Fruit fly (Drosophila melanogaster) whole organism, embryonic: ENCODE results near the gene Cont.

Source experiments
- ATbp ChIP-seq: fragments of 200-800 bp; sonication (Bioruptor generic); optimal IDR thresholded peaks from 2 replicates; lab custom pipeline; 2017; ENCODE audit warnings: missing biosample characterization, mild to moderate bottlenecking, missing genetic modification characterization, missing genetic modification reagents
- Atf6 ChIP-seq: fragments of 200-800 bp; sonication (Bioruptor generic); IDR thresholded peaks from 2 replicates; pipeline ENCODE4 v1.3.6; 2022; ENCODE audit warnings: missing biosample characterization, missing genetic modification characterization
- CG1024 ChIP-seq: fragments of 200-800 bp; sonication (Bioruptor generic); IDR thresholded peaks from 2 replicates; pipeline ENCODE4 v1.3.6; 2022; ENCODE audit warnings: missing biosample characterization, missing genetic modification characterization
- CG10321 ChIP-seq: fragments of 200-800 bp; sonication (Bioruptor generic); IDR thresholded peaks from 2 replicates; pipeline ENCODE4 v1.3.6; 2022; ENCODE audit warnings: missing biosample characterization, missing genetic modification characterization
- CG10543 ChIP-seq: fragments of 200-800 bp; sonication (Bioruptor generic); optimal IDR thresholded peaks from 3 replicates; lab custom pipeline; 2017; ENCODE audit warnings: missing biosample characterization, mild to moderate bottlenecking, missing genetic modification characterization, moderate library complexity
- CG10654 ChIP-seq: fragments of 200-800 bp; sonication (Bioruptor generic); optimal IDR thresholded peaks from 2 replicates; lab custom pipeline; 2016; ENCODE audit warnings: missing biosample characterization, missing genetic modification characterization
- CG11723 ChIP-seq: fragments of 200-800 bp; sonication (Bioruptor generic); optimal IDR thresholded peaks from 2 replicates; lab custom pipeline; 2017; ENCODE audit warnings: missing biosample characterization, mild to moderate bottlenecking, missing genetic modification characterization
- CG12391 ChIP-seq: fragments of 200-800 bp; sonication (Bioruptor generic); optimal IDR thresholded peaks from 3 replicates; lab custom pipeline; 2018; ENCODE audit warnings: missing biosample characterization, mild to moderate bottlenecking, missing genetic modification characterization, moderate library complexity
- CG13123 ChIP-seq: fragments of 200-800 bp; sonication (Bioruptor generic); optimal IDR thresholded peaks from 2 replicates; lab custom pipeline; 2016; ENCODE audit warnings: missing biosample characterization, missing genetic modification characterization
- CG13894 ChIP-seq: fragments of 200-800 bp; sonication (Bioruptor generic); optimal IDR thresholded peaks from 3 replicates; lab custom pipeline; 2018; ENCODE audit warnings: missing biosample characterization, mild to moderate bottlenecking, missing genetic modification characterization, moderate library complexity
- CG14965 ChIP-seq: fragments of 200-800 bp; sonication (Bioruptor generic); optimal IDR thresholded peaks from 2 replicates; lab custom pipeline; 2016; ENCODE audit warnings: missing biosample characterization, missing genetic modification characterization, borderline replicate concordance
- CG15601 ChIP-seq: fragments of 200-800 bp; sonication (Bioruptor generic); optimal IDR thresholded peaks from 3 replicates; lab custom pipeline; 2019; ENCODE audit warnings: missing biosample characterization, mild to moderate bottlenecking, missing genetic modification characterization, moderate library complexity
- CG17568 ChIP-seq: fragments of 200-800 bp; sonication (Bioruptor generic); optimal IDR thresholded peaks from 2 replicates; lab custom pipeline; 2018; ENCODE audit warnings: missing biosample characterization, mild to moderate bottlenecking, missing genetic modification characterization, moderate library complexity
- CG31365 ChIP-seq: fragments of 200-800 bp; sonication (Bioruptor generic); optimal IDR thresholded peaks from 2 replicates; lab custom pipeline; 2018; ENCODE audit warnings: missing biosample characterization, mild to moderate bottlenecking, missing genetic modification characterization
- CG3163 ChIP-seq: fragments of 200-800 bp; sonication (Bioruptor generic); optimal IDR thresholded peaks from 3 replicates; lab custom pipeline; 2016; ENCODE audit warnings: missing biosample characterization, missing genetic modification characterization
- CG3726 ChIP-seq: fragments of 200-800 bp; sonication (Bioruptor generic); IDR thresholded peaks from 3 replicates; pipeline ENCODE4, ENCODE4 v1.3.6; 2022; ENCODE audit warnings: missing biosample characterization, missing genetic modification characterization
- CG4820 ChIP-seq: fragments of 200-800 bp; sonication (Bioruptor generic); optimal IDR thresholded peaks from 3 replicates; lab custom pipeline; 2016; ENCODE audit warnings: missing biosample characterization, missing genetic modification characterization
- CG6272 ChIP-seq: fragments of 200-800 bp; sonication (Bioruptor generic); IDR thresholded peaks from 2 replicates; pipeline ENCODE4 v1.3.6; 2022; ENCODE audit warnings: missing biosample characterization, missing genetic modification characterization
- CG6654 ChIP-seq: fragments of 200-800 bp; sonication (Bioruptor generic); optimal IDR thresholded peaks from 2 replicates; lab custom pipeline; 2017; ENCODE audit warnings: missing biosample characterization, mild to moderate bottlenecking, missing genetic modification characterization
- CG8281 ChIP-seq: fragments of 200-800 bp; sonication (Bioruptor generic); optimal IDR thresholded peaks from 2 replicates; lab custom pipeline; 2018; ENCODE audit warnings: missing biosample characterization, mild to moderate bottlenecking, missing genetic modification characterization, moderate library complexity
- CG9609 ChIP-seq: fragments of 200-800 bp; sonication (Bioruptor generic); optimal IDR thresholded peaks from 3 replicates; lab custom pipeline; 2016; ENCODE audit warnings: missing biosample characterization, missing genetic modification characterization
- CrebB ChIP-seq: fragments of 200-800 bp; sonication (Bioruptor generic); optimal IDR thresholded peaks from 3 replicates; lab custom pipeline; 2018; ENCODE audit warnings: missing biosample characterization, mild to moderate bottlenecking, missing genetic modification characterization
- Dbx ChIP-seq: fragments of 200-800 bp; sonication (Bioruptor generic); IDR thresholded peaks from 3 replicates; pipeline ENCODE4 v1.3.6; 2022; ENCODE audit warnings: missing biosample characterization, missing genetic modification characterization
- Dll ChIP-seq: fragments of 200-800 bp; sonication (Bioruptor generic); IDR thresholded peaks from 4 replicates; pipeline ENCODE4 v1.3.6; 2022; ENCODE audit warnings: missing biosample characterization, missing genetic modification characterization; ENCODE audit not compliant: partially characterized antibody
- Ets97D ChIP-seq: fragments of 200-800 bp; sonication (Bioruptor generic); optimal IDR thresholded peaks from 3 replicates; lab custom pipeline; 2016; ENCODE audit warnings: missing biosample characterization, missing genetic modification characterization
- Fer3 ChIP-seq: fragments of 200-800 bp; sonication (Bioruptor generic); optimal IDR thresholded peaks from 2 replicates; lab custom pipeline; 2018; ENCODE audit warnings: missing biosample characterization, mild to moderate bottlenecking, missing genetic modification characterization, moderate library complexity
- H15 ChIP-seq: fragments of 200-800 bp; sonication (Bioruptor generic); IDR thresholded peaks from 3 replicates; pipeline ENCODE4 v1.3.6; 2022; ENCODE audit warnings: missing biosample characterization, missing genetic modification characterization
- Hmr ChIP-seq: fragments of 200-800 bp; sonication (Bioruptor generic); optimal IDR thresholded peaks from 3 replicates; lab custom pipeline; 2017; ENCODE audit warnings: mild to moderate bottlenecking, missing biosample characterization, missing genetic modification reagents, missing genetic modification characterization
- Hr39 ChIP-seq: fragments of >200 bp; optimal IDR thresholded peaks from 2 replicates; lab custom pipeline; 2017
- Kr ChIP-seq: fragments of 200-800 bp; sonication (Bioruptor generic); optimal IDR thresholded peaks from 2 replicates; lab custom pipeline; 2017; ENCODE audit warnings: missing biosample characterization, mild to moderate bottlenecking, missing genetic modification characterization
- Lhr ChIP-seq: fragments of 200-800 bp; sonication (Bioruptor generic); optimal IDR thresholded peaks from 3 replicates; lab custom pipeline; 2017; ENCODE audit warnings: mild to moderate bottlenecking, missing biosample characterization, missing genetic modification reagents, missing genetic modification characterization
- Nf-YC ChIP-seq: fragments of 200-800 bp; optimal IDR thresholded peaks from 3 replicates; lab custom pipeline; 2019; ENCODE audit warnings: missing biosample characterization, mild to moderate bottlenecking, missing genetic modification characterization, moderate library complexity
- Optix ChIP-seq: fragments of 200-800 bp; sonication (Bioruptor generic); IDR thresholded peaks from 3 replicates; pipeline ENCODE4 v1.3.6; 2022; ENCODE audit warnings: missing biosample characterization, missing genetic modification characterization
- Side ChIP-seq: fragments of 200-800 bp; sonication (Bioruptor generic); optimal IDR thresholded peaks from 2 replicates; lab custom pipeline; 2016; ENCODE audit warnings: missing biosample characterization, missing genetic modification characterization
- Sox102F ChIP-seq: fragments of 200-800 bp; sonication (Bioruptor generic); optimal IDR thresholded peaks from 2 replicates; lab custom pipeline; 2018; ENCODE audit warnings: missing biosample characterization, mild to moderate bottlenecking, missing genetic modification characterization, moderate library complexity
- TFAM ChIP-seq: fragments of 200-800 bp; sonication (Bioruptor generic); optimal IDR thresholded peaks from 2 replicates; lab custom pipeline; 2017; ENCODE audit warnings: missing biosample characterization, missing genetic modification characterization, inconsistent platforms
- Usf ChIP-seq: fragments of 200-800 bp; sonication (Bioruptor generic); optimal IDR thresholded peaks from 2 replicates; lab custom pipeline; 2017; ENCODE audit warnings: missing genotype, missing biosample characterization, missing genetic modification characterization
- az2 ChIP-seq: fragments of 200-800 bp; sonication (Bioruptor generic); optimal IDR thresholded peaks from 3 replicates; lab custom pipeline; 2016; ENCODE audit warnings: missing biosample characterization, missing genetic modification characterization
- bigmax ChIP-seq: fragments of 200-800 bp; sonication (Bioruptor generic); optimal IDR thresholded peaks from 2 replicates; lab custom pipeline; 2018; ENCODE audit warnings: missing biosample characterization, mild to moderate bottlenecking, missing genetic modification characterization
- btn ChIP-seq: fragments of 200-800 bp; sonication (Bioruptor generic); optimal IDR thresholded peaks from 2 replicates; lab custom pipeline; 2016; ENCODE audit warnings: missing biosample characterization, missing genetic modification characterization
- cas ChIP-seq: fragments of 200-800 bp; sonication (Bioruptor generic); IDR thresholded peaks from 2 replicates; pipeline ENCODE4 v1.3.6; 2022; ENCODE audit warnings: missing biosample characterization, missing genetic modification characterization
- crp ChIP-seq, 2 experiments: fragments of 200-800 bp; sonication (Bioruptor generic); optimal IDR thresholded peaks; 2 replicates in 1 of 2; 3 replicates in 1 of 2; lab custom pipeline; 2017; ENCODE audit warnings: missing biosample characterization in 2 of 2, missing genetic modification characterization in 2 of 2, mild to moderate bottlenecking in 1 of 2, moderate library complexity in 1 of 2
- dysf ChIP-seq: fragments of 200-800 bp; sonication (Bioruptor generic); IDR thresholded peaks from 3 replicates; pipeline ENCODE4 v1.3.6; 2022; ENCODE audit warnings: missing biosample characterization, missing genetic modification characterization
- fd3F ChIP-seq: fragments of 200-800 bp; sonication (Bioruptor generic); optimal IDR thresholded peaks from 2 replicates; lab custom pipeline; 2018; ENCODE audit warnings: missing biosample characterization, mild to moderate bottlenecking, missing genetic modification characterization, moderate library complexity
- fu2 ChIP-seq: fragments of 200-800 bp; sonication (Bioruptor generic); optimal IDR thresholded peaks from 2 replicates; lab custom pipeline; 2016; ENCODE audit warnings: missing biosample characterization, missing genetic modification characterization
- lola ChIP-seq, 3 experiments: fragments of >200 bp in 2 of 3; fragments of 200-800 bp in 1 of 3; sonication (Bioruptor generic) in 1 of 3; optimal IDR thresholded peaks; 2 replicates each; lab custom pipeline; 2017 to 2019; ENCODE audit warnings: missing biosample characterization in 3 of 3, missing genetic modification characterization in 3 of 3, mild to moderate bottlenecking in 1 of 3, moderate library complexity in 1 of 3
- phol ChIP-seq: fragments of 200-800 bp; sonication (Bioruptor generic); optimal IDR thresholded peaks from 3 replicates; lab custom pipeline; 2018; ENCODE audit warnings: missing biosample characterization, mild to moderate bottlenecking, missing genetic modification characterization, moderate library complexity
- pita ChIP-seq: fragments of 200-800 bp; sonication (Bioruptor generic); optimal IDR thresholded peaks from 2 replicates; lab custom pipeline; 2017; ENCODE audit warnings: missing biosample characterization, mild to moderate bottlenecking, missing genetic modification characterization
- seq ChIP-seq: fragments of 200-800 bp; sonication (Bioruptor generic); IDR thresholded peaks from 2 replicates; pipeline ENCODE4 v1.3.6; 2022; ENCODE audit warnings: missing biosample characterization, missing genetic modification characterization
- sisA ChIP-seq: fragments of 200-800 bp; sonication (Bioruptor generic); IDR thresholded peaks from 2 replicates; pipeline ENCODE4 v1.3.6; 2022; ENCODE audit warnings: missing biosample characterization, missing genetic modification characterization
- wdn ChIP-seq: fragments of 200-800 bp; sonication (Bioruptor generic); IDR thresholded peaks from 2 replicates; pipeline ENCODE4 v1.3.6; 2022; ENCODE audit warnings: missing biosample characterization, missing genetic modification characterization
- zfh1 ChIP-seq: fragments of 200-800 bp; sonication (Bioruptor generic); IDR thresholded peaks from 3 replicates; pipeline ENCODE4 v1.3.6; 2022; ENCODE audit warnings: missing biosample characterization, missing genetic modification characterization

The Cont gene

dm6 chr3R:4360668-4361110 is 20.4 kb upstream of the Cont start (continued):
- no peak for TF ChIP-seq CG3163 (GFP tag; lab: Kevin White, UChicago)
- no peak for TF ChIP-seq CG12391 (tag; lab: Kevin White, UChicago)
- no peak for TF ChIP-seq CG10321 (GFP tag; lab: Robert Waterston, UW)
- no peak for TF ChIP-seq Hr39
- no peak for TF ChIP-seq Usf
- TF ChIP-seq TFAM = no peak
- TF ChIP-seq Optix (GFP tag; lab: Robert Waterston, UW) = no peak
- TF ChIP-seq crp (GFP tag; optimal IDR thresholded peaks at IDR 0.05; lab: Kevin White, UChicago) = no peak
- TF ChIP-seq Fer3 (tag; lab: Kevin White, UChicago) = no peak
- no peak for TF ChIP-seq wdn (GFP tag; lab: Robert Waterston, UW)
- TF ChIP-seq ATbp = no peak
- no peak for TF ChIP-seq Nf-YC (tag; lab: Kevin White, UChicago)
- no peak for TF ChIP-seq CG11723 (GFP tag; lab: Kevin White, UChicago)
- no peak for TF ChIP-seq CG8281 (tag; lab: Kevin White, UChicago)
- 0 out of 4 replicates have a peak, but pooled peaks have one; percentile 44 for TF ChIP-seq Dll
- no peak for TF ChIP-seq CG17568 (GFP tag; lab: Kevin White, UChicago)
- no peak for TF ChIP-seq CG31365
- TF ChIP-seq dysf (GFP tag; lab: Robert Waterston, UW) = no peak
- TF ChIP-seq Lhr (GFP tag; lab: Kevin White, UChicago) = peak; percentile 7
- peak; percentile 33 for TF ChIP-seq CG13894 (tag; lab: Kevin White, UChicago)
- TF ChIP-seq btn = no peak
- no peak for TF ChIP-seq az2 (GFP tag; lab: Kevin White, UChicago)
- TF ChIP-seq CG15601 (tag; lab: Kevin White, UChicago) = no peak
- no peak for TF ChIP-seq CrebB (tag; lab: Kevin White, UChicago)
- TF ChIP-seq CG13123 (GFP tag; lab: Kevin White, UChicago) = no peak
- no peak for TF ChIP-seq fd3F
- no peak for TF ChIP-seq CG14965 (GFP tag; lab: Kevin White, UChicago)
- no peak for TF ChIP-seq lola (GFP tag; optimal IDR thresholded peaks at IDR 0.05; lab: Kevin White, UChicago)
- TF ChIP-seq CG1024 = no peak
- TF ChIP-seq CG3726 (GFP tag; lab: Robert Waterston, UW) = no peak
- no peak for TF ChIP-seq bigmax (GFP tag; lab: Kevin White, UChicago)
- no peak for TF ChIP-seq cas (GFP tag; lab: Robert Waterston, UW)
- TF ChIP-seq fu2 (GFP tag; lab: Kevin White, UChicago) = no peak
- no peak for TF ChIP-seq CG4820
- TF ChIP-seq Hmr (GFP tag; lab: Kevin White, UChicago) = peak; percentile 55
- no peak for TF ChIP-seq seq (GFP tag; lab: Robert Waterston, UW)
- TF ChIP-seq H15 (GFP tag; lab: Robert Waterston, UW) = no peak
- TF ChIP-seq CG6272 (GFP tag; lab: Robert Waterston, UW) = no peak
- no peak for TF ChIP-seq zfh1 (GFP tag; lab: Robert Waterston, UW)
- TF ChIP-seq CG6654 (GFP tag; lab: Kevin White, UChicago) = no peak
- no peak for TF ChIP-seq pita (GFP tag; lab: Kevin White, UChicago)
- TF ChIP-seq Atf6 = no peak
- no peak for TF ChIP-seq phol
- no peak for TF ChIP-seq CG10654 (GFP tag; lab: Kevin White, UChicago)
- no peak for TF ChIP-seq Side (GFP tag; lab: Kevin White, UChicago)
- TF ChIP-seq Dbx = 0 out of 3 replicates have a peak, but pooled peaks have one; percentile 48
- no peak for TF ChIP-seq Kr (GFP tag; lab: Kevin White, UChicago)
- TF ChIP-seq Sox102F (GFP tag; lab: Kevin White, UChicago) = no peak
- peak; percentile 72 for TF ChIP-seq CG10543
- no peak for TF ChIP-seq CG9609
- TF ChIP-seq sisA (GFP tag; lab: Robert Waterston, UW) = no peak
- TF ChIP-seq Ets97D = no peak
